Worm (Caenorhabditis elegans) whole organism, young adult: ENCODE results near the gene Y111B2A.12.

ENCODE experiments used
- B0019.2 ChIP-seq: fragments of 200-800 bp; sonication (Bioruptor generic); conservative IDR thresholded peaks from 2 replicates; pipeline ENCODE4 v1.3.6; 2022; ENCODE audit warnings: missing genetic modification reagents, missing genetic modification characterization, missing compliant biosample characterization
- B0336.3 ChIP-seq: fragments of 200-800 bp; sonication (Bioruptor generic); IDR thresholded peaks from 2 replicates; pipeline ENCODE4 v1.3.6; 2022; ENCODE audit warnings: missing genetic modification characterization, missing compliant biosample characterization
- C06A6.2 ChIP-seq: fragments of 200-800 bp; sonication (Bioruptor generic); conservative IDR thresholded peaks from 2 replicates; pipeline ENCODE4 v1.3.6; 2022; ENCODE audit warnings: missing genetic modification characterization, missing compliant biosample characterization
- F10E7.11 ChIP-seq: sonication (generic microtip); optimal IDR thresholded peaks from 2 replicates; lab custom pipeline; 2017; ENCODE audit warnings: mild to moderate bottlenecking, missing genetic modification characterization, moderate library complexity, missing compliant biosample characterization
- F33H1.4 ChIP-seq: fragments of 200-800 bp; sonication (Bioruptor generic); IDR thresholded peaks from 2 replicates; pipeline ENCODE4 v1.3.6; 2022; ENCODE audit warnings: missing genetic modification reagents, missing genetic modification characterization, missing compliant biosample characterization
- F49E8.2 ChIP-seq: sonication (generic microtip); optimal IDR thresholded peaks from 3 replicates; lab custom pipeline; 2017; ENCODE audit warnings: missing genetic modification characterization, mild to moderate bottlenecking, missing compliant biosample characterization, antibody characterized with exemption, moderate library complexity; ENCODE audit not compliant: insufficient read depth
- F57A8.1 ChIP-seq: fragments of 200-800 bp; sonication (Bioruptor generic); optimal IDR thresholded peaks from 2 replicates; lab custom pipeline; 2018; ENCODE audit warnings: mild to moderate bottlenecking, missing genetic modification characterization, moderate library complexity, missing compliant biosample characterization
- K11D2.4 ChIP-seq: fragments of 200-800 bp; sonication (Bioruptor generic); IDR thresholded peaks from 2 replicates; pipeline ENCODE4 v1.3.6; 2022; ENCODE audit warnings: missing genetic modification reagents, missing genetic modification characterization, missing compliant biosample characterization
- Y53G8AR.9 ChIP-seq: fragments of 200-800 bp; sonication (Bioruptor generic); conservative IDR thresholded peaks from 2 replicates; pipeline ENCODE4 v1.3.6; 2022; ENCODE audit warnings: missing genetic modification reagents, missing genetic modification characterization, missing compliant biosample characterization
- akir-1 ChIP-seq: fragments of 200-800 bp; sonication (Bioruptor generic); optimal IDR thresholded peaks from 2 replicates; lab custom pipeline; 2018; ENCODE audit warnings: mild to moderate bottlenecking, missing genetic modification characterization, moderate library complexity, missing compliant biosample characterization
- athp-1 ChIP-seq: sonication (generic microtip); optimal IDR thresholded peaks from 2 replicates; lab custom pipeline; 2017; ENCODE audit warnings: mild to moderate bottlenecking, missing genetic modification characterization, missing compliant biosample characterization
- cebp-1 ChIP-seq, 2 experiments: fragments of 200-800 bp in 1 of 2; sonication (Bioruptor generic) in 1 of 2; sonication (generic microtip) in 1 of 2; IDR thresholded peaks in 1 of 2; optimal IDR thresholded peaks in 1 of 2; 2 replicates each; pipeline versions ENCODE4 v1.3.6 to Lab custom; 2017 to 2022; ENCODE audit warnings: missing compliant biosample characterization in 2 of 2, missing genetic modification characterization in 2 of 2, mild to moderate bottlenecking in 1 of 2, missing genetic modification reagents in 1 of 2, moderate library complexity in 1 of 2
- ceh-40 ChIP-seq: fragments of 200-800 bp; sonication (Bioruptor generic); IDR thresholded peaks from 2 replicates; pipeline ENCODE4 v1.3.6; 2022; ENCODE audit warnings: missing genetic modification characterization, missing compliant biosample characterization
- ceh-58 ChIP-seq: fragments of 200-800 bp; sonication (Bioruptor generic); IDR thresholded peaks from 2 replicates; pipeline ENCODE4 v1.3.6; 2022; ENCODE audit warnings: missing genetic modification characterization, missing compliant biosample characterization
- die-1 ChIP-seq: sonication (generic microtip); optimal IDR thresholded peaks from 2 replicates; lab custom pipeline; 2016; ENCODE audit warnings: missing genotype, mild to moderate bottlenecking, missing genetic modification characterization, missing compliant biosample characterization
- dox-1 ChIP-seq: fragments of 200-800 bp; sonication (Bioruptor generic); IDR thresholded peaks from 2 replicates; pipeline ENCODE4 v1.3.6; 2022; ENCODE audit warnings: missing genetic modification reagents, missing genetic modification characterization, missing compliant biosample characterization
- dpff-1 ChIP-seq: sonication (generic microtip); optimal IDR thresholded peaks from 2 replicates; lab custom pipeline; 2017; ENCODE audit warnings: mild to moderate bottlenecking, missing genetic modification characterization, missing compliant biosample characterization
- efl-1 ChIP-seq: fragments of 150-350 bp; optimal IDR thresholded peaks from 2 replicates; lab custom pipeline; 2014; ENCODE audit warnings: missing biosample characterization, missing genetic modification reagents, missing genetic modification characterization
- egl-18 ChIP-seq: fragments of 200-800 bp; sonication (Bioruptor generic); IDR thresholded peaks from 2 replicates; pipeline ENCODE4 v1.3.6; 2022; ENCODE audit warnings: missing genetic modification reagents, missing genetic modification characterization, missing compliant biosample characterization
- hlh-26 ChIP-seq: fragments of 200-800 bp; sonication (Bioruptor generic); conservative IDR thresholded peaks from 2 replicates; pipeline ENCODE4 v1.3.6; 2022; ENCODE audit warnings: missing genetic modification reagents, missing genetic modification characterization, missing compliant biosample characterization
- hmg-1.2 ChIP-seq: fragments of 200-800 bp; sonication (Bioruptor generic); IDR thresholded peaks from 2 replicates; pipeline ENCODE4 v1.3.6; 2022; ENCODE audit warnings: missing genetic modification reagents, missing genetic modification characterization, missing compliant biosample characterization
- let-526 ChIP-seq: fragments of 200-800 bp; sonication (Bioruptor generic); IDR thresholded peaks from 2 replicates; pipeline ENCODE4 v1.3.6; 2022; ENCODE audit warnings: missing genetic modification reagents, missing genetic modification characterization, missing compliant biosample characterization
- let-607 ChIP-seq, 2 experiments: fragments of 200-800 bp in 1 of 2; sonication (Bioruptor generic) in 1 of 2; sonication (generic microtip) in 1 of 2; optimal IDR thresholded peaks; 2 replicates each; lab custom pipeline; 2016 to 2018; ENCODE audit warnings: mild to moderate bottlenecking in 2 of 2, missing compliant biosample characterization in 2 of 2, missing genetic modification characterization in 2 of 2, moderate library complexity in 2 of 2, missing genotype in 1 of 2
- lin-40 ChIP-seq: sonication (generic microtip); optimal IDR thresholded peaks from 2 replicates; lab custom pipeline; 2016; ENCODE audit warnings: missing genetic modification characterization, mild to moderate bottlenecking, missing compliant biosample characterization, missing genotype, missing genetic modification reagents
- lsl-1 ChIP-seq: fragments of 200-800 bp; sonication (Bioruptor generic); optimal IDR thresholded peaks from 2 replicates; lab custom pipeline; 2018; ENCODE audit warnings: mild to moderate bottlenecking, missing genetic modification characterization, moderate library complexity, missing compliant biosample characterization
- lsy-27 ChIP-seq: sonication (generic microtip); optimal IDR thresholded peaks from 2 replicates; lab custom pipeline; 2017; ENCODE audit warnings: missing genetic modification characterization, mild to moderate bottlenecking, missing compliant biosample characterization, antibody characterized with exemption, missing genotype, borderline replicate concordance; ENCODE audit not compliant: insufficient read depth
- madf-8 ChIP-seq: fragments of 200-800 bp; sonication (Bioruptor generic); conservative IDR thresholded peaks from 2 replicates; pipeline ENCODE4 v1.3.6; 2022; ENCODE audit warnings: missing genetic modification reagents, missing genetic modification characterization, missing compliant biosample characterization
- nfyb-1 ChIP-seq: fragments of 200-800 bp; sonication (Bioruptor generic); IDR thresholded peaks from 2 replicates; pipeline ENCODE4 v1.3.6; 2022; ENCODE audit warnings: missing genetic modification reagents, missing genetic modification characterization, missing compliant biosample characterization
- nhr-179 ChIP-seq: sonication (generic microtip); optimal IDR thresholded peaks from 2 replicates; lab custom pipeline; 2016; ENCODE audit warnings: mild to moderate bottlenecking, missing genetic modification characterization, missing compliant biosample characterization
- pha-4 ChIP-seq: fragments of 150-350 bp; sonication (generic microtip); optimal IDR thresholded peaks from 2 replicates; lab custom pipeline; 2014; ENCODE audit warnings: missing biosample characterization, missing genetic modification reagents, missing genetic modification characterization
- rcor-1 ChIP-seq: fragments of 200-800 bp; sonication (Bioruptor generic); IDR thresholded peaks from 2 replicates; pipeline ENCODE4 v1.3.6; 2022; ENCODE audit warnings: missing genetic modification reagents, missing genetic modification characterization, missing compliant biosample characterization
- snpc-3.4 ChIP-seq: sonication (generic microtip); optimal IDR thresholded peaks from 2 replicates; lab custom pipeline; 2017; ENCODE audit warnings: missing genetic modification characterization, mild to moderate bottlenecking, missing compliant biosample characterization, antibody characterized with exemption, moderate library complexity, missing genotype, missing genetic modification reagents
- tbp1 ChIP-seq: fragments of 200-800 bp; sonication (Bioruptor generic); optimal IDR thresholded peaks from 2 replicates; lab custom pipeline; 2018; ENCODE audit warnings: mild to moderate bottlenecking, missing genetic modification characterization, missing compliant biosample characterization
- tbx-9 ChIP-seq: sonication (generic microtip); optimal IDR thresholded peaks from 2 replicates; lab custom pipeline; 2016; ENCODE audit warnings: borderline replicate concordance, missing genetic modification characterization, inconsistent platforms, missing compliant biosample characterization
- xnd-1 ChIP-seq: sonication (generic microtip); optimal IDR thresholded peaks from 2 replicates; lab custom pipeline; 2016; ENCODE audit warnings: missing genotype, missing genetic modification reagents, missing genetic modification characterization, missing compliant biosample characterization
- zfh-2 ChIP-seq: fragments of 200-800 bp; sonication (Bioruptor generic); conservative IDR thresholded peaks from 2 replicates; pipeline ENCODE4 v1.3.6; 2022; ENCODE audit warnings: missing genetic modification reagents, missing genetic modification characterization, missing compliant biosample characterization
- ztf-18 ChIP-seq: sonication (generic microtip); optimal IDR thresholded peaks from 2 replicates; lab custom pipeline; 2016; ENCODE audit warnings: missing genotype, mild to moderate bottlenecking, missing genetic modification characterization, missing compliant biosample characterization
- ztf-22 ChIP-seq: fragments of 200-800 bp; sonication (Bioruptor generic); optimal IDR thresholded peaks from 2 replicates; lab custom pipeline; 2018; ENCODE audit warnings: mild to moderate bottlenecking, missing genetic modification characterization, moderate library complexity, missing compliant biosample characterization
- ztf-28 ChIP-seq: fragments of 200-800 bp; sonication (Bioruptor generic); IDR thresholded peaks from 2 replicates; pipeline ENCODE4 v1.3.6; 2022; ENCODE audit warnings: missing genetic modification reagents, missing genetic modification characterization, missing compliant biosample characterization

Y111B2A.12 gene

ce11 chrIII:12658649-12659048 is 49.6 kb downstream of the Y111B2A.12 start (continued):
- TF ChIP-seq cebp-1 (GFP tag; IDR thresholded peaks at IDR 0.05; lab: Robert Waterston, UW) = no peak
- peak; percentile 10 for TF ChIP-seq cebp-1 (tag; optimal IDR thresholded peaks at IDR 0.05; lab: Kevin White, UChicago)
- TF ChIP-seq nhr-179 (tag; lab: Kevin White, UChicago) = no peak
- no peak for TF ChIP-seq dpff-1
- no peak for TF ChIP-seq xnd-1 (tag; lab: Kevin White, UChicago)
- TF ChIP-seq let-607 (tag; optimal IDR thresholded peaks at IDR 0.05; lab: Kevin White, UChicago) = peak; percentile 47 to 81
- TF ChIP-seq lsy-27 (tag; lab: Kevin White, UChicago) = no peak
- TF ChIP-seq egl-18 (GFP tag; lab: Robert Waterston, UW) = no peak
- peak; percentile 23; the same call in 1 of the 2 replicates for TF ChIP-seq dox-1 (GFP tag; lab: Robert Waterston, UW)
- no peak for TF ChIP-seq K11D2.4
- TF ChIP-seq hlh-26 = no peak
- TF ChIP-seq tbx-9 (tag; lab: Kevin White, UChicago) = no peak
- no peak for TF ChIP-seq let-526
- no peak for TF ChIP-seq ztf-28
- TF ChIP-seq hmg-1.2 (GFP tag; lab: Robert Waterston, UW) = no peak
- TF ChIP-seq snpc-3.4 (tag; lab: Kevin White, UChicago) = no peak
- TF ChIP-seq F57A8.1 (GFP tag; lab: Kevin White, UChicago) = no peak
- no peak for TF ChIP-seq rcor-1 (GFP tag; lab: Robert Waterston, UW)
- no peak for TF ChIP-seq F10E7.11 (tag; lab: Kevin White, UChicago)
- no peak for TF ChIP-seq ztf-22
- TF ChIP-seq nfyb-1 (GFP tag; lab: Robert Waterston, UW) = no peak
- TF ChIP-seq ceh-40 = no peak
- TF ChIP-seq zfh-2 (GFP tag; lab: Robert Waterston, UW) = no peak
- no peak for TF ChIP-seq B0019.2 (GFP tag; lab: Robert Waterston, UW)
- no peak for TF ChIP-seq athp-1 (tag; lab: Kevin White, UChicago)
- TF ChIP-seq ceh-58 (GFP tag; lab: Robert Waterston, UW) = no peak
- no peak for TF ChIP-seq pha-4 (tag; lab: Kevin White, UChicago)
- TF ChIP-seq lin-40 (tag; lab: Kevin White, UChicago) = peak; percentile 7
- TF ChIP-seq F49E8.2 (tag; lab: Kevin White, UChicago) = no peak
- no peak for TF ChIP-seq C06A6.2 (GFP tag; lab: Robert Waterston, UW)
- TF ChIP-seq Y53G8AR.9 (GFP tag; lab: Robert Waterston, UW) = no peak
- TF ChIP-seq akir-1 (GFP tag; lab: Kevin White, UChicago) = no peak
- TF ChIP-seq tbp1 (GFP tag; lab: Kevin White, UChicago) = peak; percentile 22
- TF ChIP-seq die-1 (tag; lab: Kevin White, UChicago) = no peak

- TF ChIP-seq lsl-1 (GFP tag; lab: Kevin White, UChicago) (no peak), let-526 (no peak), madf-8 (GFP tag; lab: Robert Waterston, UW) (no peak), nfyb-1 (GFP tag; lab: Robert Waterston, UW) (no peak), F33H1.4 (GFP tag; lab: Robert Waterston, UW) (no peak), ztf-18 (tag; lab: Kevin White, UChicago) (no peak), B0336.3 (no peak), efl-1 (GFP tag; lab: Kevin White, UChicago) (no peak)
Measured at ce11 chrIII:12662186-12662585, 53.1 kb downstream of the Y111B2A.12 start, which contains the start of gene tpst-1. Gene tpst-1 (minus strand): TSS chrIII:12662286.
